Fruit fly (Drosophila melanogaster) whole organism, prepupa: ENCODE measurements around the gene CG6325.

ENCODE experiments used
- CG10669 ChIP-seq: fragments of 200-800 bp; sonication (Bioruptor generic); optimal IDR thresholded peaks from 3 replicates; lab custom pipeline; 2018; ENCODE audit warnings: missing biosample characterization, mild to moderate bottlenecking, missing genetic modification characterization, moderate library complexity
- CG1621 ChIP-seq: fragments of 200-800 bp; sonication (Bioruptor generic); optimal IDR thresholded peaks from 3 replicates; lab custom pipeline; 2018; ENCODE audit warnings: missing biosample characterization, mild to moderate bottlenecking, missing genetic modification characterization
- CG6276 ChIP-seq: fragments of 200-800 bp; sonication (Bioruptor generic); optimal IDR thresholded peaks from 2 replicates; lab custom pipeline; 2017; ENCODE audit warnings: missing biosample characterization, mild to moderate bottlenecking, missing genetic modification characterization

DNA sequence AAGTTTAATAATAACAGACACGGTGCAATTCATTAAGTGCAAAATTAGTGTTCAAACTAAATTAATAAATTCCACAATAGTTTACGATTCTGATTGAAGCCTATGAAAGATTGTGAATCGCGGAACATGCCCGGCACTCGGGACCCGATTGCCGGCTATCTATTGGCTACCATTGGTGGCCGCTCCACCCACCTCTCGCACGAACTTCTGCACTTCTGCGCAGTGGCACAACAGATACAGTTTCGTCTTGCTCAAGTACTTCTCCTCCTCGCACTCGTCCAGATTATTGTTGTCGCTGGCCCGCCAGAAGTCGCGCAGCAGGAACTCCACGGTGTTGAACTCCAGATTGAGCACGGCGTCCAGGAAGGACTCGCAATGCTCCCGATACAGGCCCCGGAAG lies 42.8 kb downstream of the CG6325 start:
- TF ChIP-seq CG10669 (GFP tag; lab: Kevin White, UChicago) (no peak), CG1621 (tag; lab: Kevin White, UChicago) (no peak), CG6276 (no peak)
